Fruit fly (Drosophila melanogaster): Measurements from ENCODE around the gene rho-4.

The rho-4 gene

DNA sequence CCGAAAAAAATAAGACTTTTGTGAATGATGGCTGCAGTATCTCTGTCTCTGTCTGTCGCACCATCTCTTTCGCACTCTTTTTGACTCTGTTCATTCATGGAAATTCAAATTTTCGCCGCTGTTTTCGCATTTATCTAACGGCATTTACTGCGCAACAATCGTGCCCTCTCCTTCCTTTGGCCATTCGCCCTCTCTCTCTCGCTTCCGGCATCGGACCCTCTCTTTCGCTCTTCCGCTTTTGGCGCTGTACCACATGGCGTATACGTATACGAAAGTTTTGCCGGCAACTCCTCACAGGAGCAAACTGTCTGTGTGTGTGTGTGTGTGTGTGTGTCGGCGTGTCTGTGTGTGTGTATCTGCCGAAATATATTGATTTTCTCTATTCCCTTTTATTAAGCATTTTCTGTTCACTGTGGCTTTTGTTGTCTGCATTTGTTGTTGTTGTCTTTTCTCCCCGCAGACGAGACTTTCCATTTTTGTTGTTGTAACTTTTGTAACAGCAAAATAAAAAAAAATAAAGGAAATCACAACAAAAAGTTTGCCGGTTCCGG lies 45.0 kb downstream of the rho-4 start:
- TF ChIP-seq Mio (GFP tag; optimal IDR thresholded peaks at IDR 0.05) (no peak), Jra (GFP tag; optimal IDR thresholded peaks at IDR 0.05) (no peak), pan (optimal IDR thresholded peaks at IDR 0.05) (no peak), dl (GFP tag; optimal IDR thresholded peaks at IDR 0.05; ENCODE audit: insufficient read depth in 1 of 2, partially characterized antibody in 2 of 2) (no peak), Hr78 (GFP tag; optimal IDR thresholded peaks at IDR 0.05) (no peak), CG32264 (GFP tag; optimal IDR thresholded peaks at IDR 0.05) (no peak), Abd-B (GFP tag; optimal IDR thresholded peaks at IDR 0.05) (no peak), fru (GFP tag; optimal IDR thresholded peaks at IDR 0.05) (no peak), tai (GFP tag; optimal IDR thresholded peaks at IDR 0.05) (no peak), usp (GFP tag; optimal IDR thresholded peaks at IDR 0.05) (no peak), ey (GFP tag; optimal IDR thresholded peaks at IDR 0.05) (no peak), CrebA (GFP tag; optimal IDR thresholded peaks at IDR 0.05; ENCODE audit: borderline replicate concordance) (no peak), Myc (optimal IDR thresholded peaks at IDR 0.05) (no peak), GATAd (GFP tag; optimal IDR thresholded peaks at IDR 0.05) (no peak), Hnf4 (GFP tag; optimal IDR thresholded peaks at IDR 0.05) (no peak), Vsx2 (GFP tag; optimal IDR thresholded peaks at IDR 0.05; ENCODE audit: partially characterized antibody) (no peak), dmrt93B (GFP tag; optimal IDR thresholded peaks at IDR 0.05) (no peak), sv (GFP tag; optimal IDR thresholded peaks at IDR 0.05) (no peak), Sp1 (GFP tag; optimal IDR thresholded peaks at IDR 0.05) (no peak), N (GFP tag; optimal IDR thresholded peaks at IDR 0.05) (no peak)

DNA sequence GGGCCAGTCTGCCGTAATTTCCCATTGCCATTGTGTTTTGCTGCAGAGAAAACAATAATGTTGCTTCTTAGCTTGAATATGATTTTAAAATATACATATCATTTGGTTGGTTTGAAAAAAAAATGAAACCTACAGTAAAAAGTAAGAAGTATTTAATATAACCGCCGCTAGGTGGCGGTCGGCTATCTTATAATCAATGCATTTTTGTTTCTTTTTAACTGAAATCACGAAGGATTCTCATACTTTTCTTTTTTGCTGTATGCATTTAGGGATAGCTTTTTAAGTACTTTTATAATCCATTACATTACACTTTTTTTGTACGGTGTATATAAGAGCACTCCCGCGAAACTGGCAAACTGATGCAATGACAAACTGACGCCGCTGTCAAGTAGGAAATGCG lies 51.8 kb downstream of the rho-4 start:
- TF ChIP-seq HLH106 (tag; optimal IDR thresholded peaks at IDR 0.05), result no peak
- no peak for TF ChIP-seq woc (GFP tag; optimal IDR thresholded peaks at IDR 0.05)
- no peak for TF ChIP-seq sage (GFP tag; optimal IDR thresholded peaks at IDR 0.05)
- no peak for TF ChIP-seq Rel (GFP tag; optimal IDR thresholded peaks at IDR 0.05)
- no peak for TF ChIP-seq Rel (tag; optimal IDR thresholded peaks at IDR 0.05)
- no peak for TF ChIP-seq Dif (GFP tag; optimal IDR thresholded peaks at IDR 0.05; ENCODE audit: partially characterized antibody)
- TF ChIP-seq Sp1 (GFP tag; optimal IDR thresholded peaks at IDR 0.05), result no peak
- TF ChIP-seq GATAd (GFP tag; optimal IDR thresholded peaks at IDR 0.05), result no peak
- TF ChIP-seq sv (GFP tag; optimal IDR thresholded peaks at IDR 0.05), result no peak
- TF ChIP-seq Jra (GFP tag; optimal IDR thresholded peaks at IDR 0.05), result no peak
- no peak for TF ChIP-seq pan (optimal IDR thresholded peaks at IDR 0.05)

DNA sequence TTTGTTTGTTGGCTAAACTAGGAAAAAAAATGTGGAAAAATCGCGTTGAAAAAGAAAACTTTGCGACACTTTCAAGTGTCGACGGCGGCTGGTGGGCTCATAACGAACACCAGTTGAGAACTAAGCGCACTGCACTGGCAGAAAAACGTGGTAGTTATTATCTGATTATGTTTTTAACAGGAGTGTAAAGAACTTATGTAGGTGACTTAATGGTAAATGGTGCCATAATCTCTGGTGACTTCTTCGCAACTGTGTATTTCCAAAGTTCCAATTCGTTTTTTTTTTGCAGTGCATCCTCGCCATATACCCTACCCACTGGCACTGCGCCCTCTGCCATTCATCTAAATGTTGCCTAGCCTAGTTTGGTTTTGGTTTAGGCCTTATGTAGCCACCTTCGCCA lies 53.4 kb downstream of the rho-4 start:
- TF ChIP-seq jim (GFP tag; optimal IDR thresholded peaks at IDR 0.05) (no peak), dsf (GFP tag; optimal IDR thresholded peaks at IDR 0.05; ENCODE audit: borderline replicate concordance) (no peak), HLH106 (tag; optimal IDR thresholded peaks at IDR 0.05) (no peak)

Data from whole organism, wandering third instar larva.